Worm (Caenorhabditis elegans) whole organism, L1 larva: ENCODE measurements around the gene C08E3.15.

Experiments used
- alr-1 ChIP-seq: fragments of 200-800 bp; sonication (Bioruptor generic); optimal IDR thresholded peaks from 2 replicates; lab custom pipeline; 2018; ENCODE audit warnings: borderline replicate concordance, mild to moderate bottlenecking, missing genetic modification characterization, missing compliant biosample characterization
- aly-2 ChIP-seq: fragments of 150-350 bp; optimal IDR thresholded peaks from 2 replicates; lab custom pipeline; 2014; ENCODE audit warnings: missing biosample characterization, missing genetic modification characterization
- dpl-1 ChIP-seq, 3 experiments: fragments of 150-350 bp in 2 of 3; sonication (generic microtip) in 1 of 3; optimal IDR thresholded peaks; 2 replicates each; lab custom pipeline; 2014 to 2017; ENCODE audit warnings: missing biosample characterization in 3 of 3, missing genetic modification characterization in 3 of 3, missing genetic modification reagents in 3 of 3
- efl-3 ChIP-seq: fragments of 200-800 bp; sonication (Bioruptor generic); optimal IDR thresholded peaks from 2 replicates; lab custom pipeline; 2018; ENCODE audit warnings: mild to moderate bottlenecking, missing genetic modification characterization, missing compliant biosample characterization
- elt-2 ChIP-seq: sonication (generic microtip); optimal IDR thresholded peaks from 2 replicates; lab custom pipeline; 2016; ENCODE audit warnings: missing genetic modification characterization, mild to moderate bottlenecking, inconsistent platforms, missing compliant biosample characterization, missing genetic modification reagents
- ets-5 ChIP-seq: fragments of 200-800 bp; sonication (Bioruptor generic); IDR thresholded peaks from 2 replicates; pipeline ENCODE4 v1.3.6; 2022; ENCODE audit warnings: missing genetic modification characterization, missing compliant biosample characterization
- fkh-10 ChIP-seq: sonication (generic microtip); optimal IDR thresholded peaks from 2 replicates; lab custom pipeline; 2017; ENCODE audit warnings: missing biosample characterization, missing genetic modification reagents, missing genetic modification characterization
- fos-1 ChIP-seq: fragments of 150-350 bp; optimal IDR thresholded peaks from 2 replicates; lab custom pipeline; 2014; ENCODE audit warnings: missing biosample characterization, missing genetic modification characterization
- lin-39 ChIP-seq: fragments of 150-350 bp; optimal IDR thresholded peaks from 2 replicates; lab custom pipeline; 2014; ENCODE audit warnings: missing biosample characterization, missing genetic modification reagents, missing genetic modification characterization
- nhr-11 ChIP-seq: fragments of 150-350 bp; optimal IDR thresholded peaks from 2 replicates; lab custom pipeline; 2014; ENCODE audit warnings: missing biosample characterization, missing genetic modification characterization
- nhr-237 ChIP-seq: fragments of 150-350 bp; optimal IDR thresholded peaks from 2 replicates; lab custom pipeline; 2014; ENCODE audit warnings: missing biosample characterization, missing genetic modification characterization
- pag-3 ChIP-seq: sonication (generic microtip); optimal IDR thresholded peaks from 2 replicates; lab custom pipeline; 2017; ENCODE audit warnings: missing genetic modification characterization, mild to moderate bottlenecking, missing compliant biosample characterization, antibody characterized with exemption, borderline replicate concordance; ENCODE audit not compliant: insufficient read depth
- unc-62 ChIP-seq: fragments of 150-350 bp; optimal IDR thresholded peaks from 2 replicates; lab custom pipeline; 2014; ENCODE audit warnings: missing biosample characterization, missing genetic modification reagents, missing genetic modification characterization
- ztf-11 ChIP-seq, 2 experiments: sonication (generic microtip); optimal IDR thresholded peaks; 2 replicates each; lab custom pipeline; 2016 to 2017; ENCODE audit warnings: missing genetic modification characterization in 2 of 2, missing biosample characterization in 1 of 2, missing compliant biosample characterization in 1 of 2

ce11 chrII:1595137-1595536, 32.5 kb downstream of the C08E3.15 start, which contains the start of gene clec-20:
- TF ChIP-seq efl-3 (GFP tag; lab: Kevin White, UChicago) (no peak), unc-62 (no peak), pag-3 (no peak), nhr-11 (no peak), lin-39 (tag; lab: Kevin White, UChicago) (no peak), ets-5 (GFP tag; lab: Robert Waterston, UW) (no peak), fkh-10 (GFP tag; lab: Kevin White, UChicago) (no peak), alr-1 (tag; lab: Kevin White, UChicago) (no peak), elt-2 (tag; lab: Kevin White, UChicago) (no peak), nhr-237 (no peak), fos-1 (tag; lab: Kevin White, UChicago) (no peak), aly-2 (tag; lab: Kevin White, UChicago) (no peak), dpl-1 (GFP tag; optimal IDR thresholded peaks at IDR 0.05; lab: Kevin White, UChicago) (no peak), ztf-11 (tag; optimal IDR thresholded peaks at IDR 0.05; lab: Kevin White, UChicago) (no peak)
